Worm (Caenorhabditis elegans) whole organism, early embryonic: ENCODE measurements around the gene C35A5.6.

Experiments used
- aly-1 ChIP-seq: sonication (generic microtip); optimal IDR thresholded peaks from 2 replicates; lab custom pipeline; 2016; ENCODE audit warnings: missing genetic modification characterization, missing compliant biosample characterization
- ama-1 ChIP-seq: fragments of 150-350 bp; optimal IDR thresholded peaks from 2 replicates; lab custom pipeline; 2014
- ceh-36 ChIP-seq: sonication (generic microtip); optimal IDR thresholded peaks from 2 replicates; lab custom pipeline; 2016; ENCODE audit warnings: missing genetic modification characterization, inconsistent platforms, missing compliant biosample characterization
- hmg-4 ChIP-seq: fragments of 200-800 bp; sonication (Bioruptor generic); optimal IDR thresholded peaks from 2 replicates; lab custom pipeline; 2018; ENCODE audit warnings: mild to moderate bottlenecking, missing genetic modification characterization, missing compliant biosample characterization
- pes-1 ChIP-seq: fragments of 200-800 bp; sonication (Bioruptor generic); IDR thresholded peaks from 2 replicates; pipeline ENCODE4 v1.3.6; 2022; ENCODE audit warnings: missing genetic modification reagents, missing genetic modification characterization, missing compliant biosample characterization
- scrt-1 ChIP-seq: fragments of 200-800 bp; sonication (Bioruptor generic); IDR thresholded peaks from 2 replicates; pipeline ENCODE4 v1.3.6; 2022; ENCODE audit warnings: missing genetic modification characterization, missing compliant biosample characterization
- tbx-37 ChIP-seq: fragments of 200-800 bp; sonication (Bioruptor generic); conservative IDR thresholded peaks from 2 replicates; pipeline ENCODE4 v1.3.6; 2022; ENCODE audit warnings: missing genetic modification reagents, missing genetic modification characterization, missing compliant biosample characterization
- tra-4 ChIP-seq: sonication (generic microtip); optimal IDR thresholded peaks from 2 replicates; lab custom pipeline; 2017; ENCODE audit warnings: missing genetic modification characterization, missing compliant biosample characterization

DNA sequence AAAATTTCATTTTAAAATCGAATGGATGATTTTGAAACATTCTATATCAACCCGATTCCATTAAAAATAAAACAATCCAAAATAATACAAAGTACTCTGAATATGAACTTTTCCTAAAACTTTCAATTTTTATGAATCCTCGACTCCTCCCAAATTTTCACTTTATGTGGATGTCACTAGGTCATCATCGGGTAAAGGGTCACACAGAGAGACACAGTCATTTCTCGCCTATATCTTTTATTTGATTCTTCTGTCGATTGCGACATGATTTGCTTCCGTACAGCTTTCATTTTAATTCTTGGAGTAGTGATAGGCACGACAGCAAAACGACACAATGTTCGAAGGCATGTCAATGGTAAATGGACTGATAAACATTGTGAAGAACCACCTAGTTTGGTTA is 19.6 kb downstream of the C35A5.6 start, which contains the start of gene F25D1.3:
- TF ChIP-seq tra-4 (no peak), ama-1 (lab: Kevin White, UChicago) (no peak), aly-1 (tag; lab: Kevin White, UChicago) (no peak), tbx-37 (GFP tag; lab: Robert Waterston, UW) (no peak), scrt-1 (no peak), hmg-4 (GFP tag; lab: Kevin White, UChicago) (no peak), ceh-36 (tag; lab: Kevin White, UChicago) (no peak), pes-1 (GFP tag; lab: Robert Waterston, UW) (no peak)
